Worm (Caenorhabditis elegans) whole organism, L4/young adult: ENCODE data around the gene F13E9.13.

Experiments
- W03F9.2 ChIP-seq: fragments of 150-350 bp; optimal IDR thresholded peaks from 2 replicates; lab custom pipeline; 2014; ENCODE audit warnings: missing biosample characterization, missing genetic modification characterization
- him-1 ChIP-seq: sonication (generic microtip); optimal IDR thresholded peaks from 2 replicates; lab custom pipeline; 2016; ENCODE audit warnings: missing genotype, missing genetic modification reagents, missing genetic modification characterization, missing compliant biosample characterization

DNA sequence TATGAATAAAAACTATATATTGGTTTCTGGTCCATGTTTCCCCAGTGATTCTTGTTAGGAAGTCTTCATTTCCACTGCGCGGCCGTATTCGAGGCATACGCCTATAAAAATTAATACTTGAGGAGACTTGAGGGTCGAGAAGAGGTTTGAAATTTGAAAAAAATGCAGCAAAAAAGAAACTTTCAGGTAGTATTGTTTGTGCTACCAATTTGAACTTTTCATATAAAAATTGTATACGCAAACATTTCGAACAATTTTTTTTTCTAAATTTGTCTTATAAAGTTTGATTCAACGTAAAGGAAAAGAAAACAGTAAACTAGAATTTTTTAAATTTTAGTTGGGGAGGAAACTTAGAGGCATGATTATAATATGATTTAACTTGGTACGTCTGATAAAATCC lies 29.5 kb upstream of the F13E9.13 start, which contains the start of gene T11G6.4:
- no peak for TF ChIP-seq W03F9.2 (tag; lab: Kevin White, UChicago)
- no peak for TF ChIP-seq him-1 (tag; lab: Kevin White, UChicago)
